Worm (Caenorhabditis elegans) whole organism, L4 larva: ENCODE results near the gene fbxa-199.
A peak's percentile ranks its signal among the peaks of the same experiment; 100 is the strongest.

Experiments used
- D1046.2 ChIP-seq: fragments of 200-800 bp; sonication (Bioruptor generic); IDR thresholded peaks from 2 replicates; pipeline ENCODE4 v1.3.6; 2022; ENCODE audit warnings: missing genetic modification characterization, missing compliant biosample characterization
- F37D6.2 ChIP-seq: sonication (generic microtip); optimal IDR thresholded peaks from 2 replicates; lab custom pipeline; 2016; ENCODE audit warnings: mild to moderate bottlenecking, missing genetic modification characterization, missing compliant biosample characterization
- F44E2.7 ChIP-seq: fragments of 200-800 bp; sonication (Bioruptor generic); IDR thresholded peaks from 2 replicates; pipeline ENCODE4 v2.1.2; 2022; ENCODE audit warnings: missing genetic modification characterization, missing compliant biosample characterization
- Y105C5A.15 ChIP-seq: fragments of 200-800 bp; sonication (Bioruptor generic); IDR thresholded peaks from 2 replicates; pipeline ENCODE4 v1.3.6; 2022; ENCODE audit warnings: missing genetic modification characterization, missing compliant biosample characterization
- aha-1 ChIP-seq: fragments of 150-350 bp; peaks from one replicate; lab custom pipeline; 2014; ENCODE audit warnings: missing biosample characterization, missing genetic modification characterization
- arid-1 ChIP-seq: fragments of 200-800 bp; sonication (Bioruptor generic); conservative IDR thresholded peaks from 2 replicates; pipeline ENCODE4 v1.3.6; 2022; ENCODE audit warnings: missing genetic modification reagents, missing genetic modification characterization, missing compliant biosample characterization
- ceh-28 ChIP-seq: fragments of 150-350 bp; optimal IDR thresholded peaks from 2 replicates; lab custom pipeline; 2014; ENCODE audit warnings: missing biosample characterization, missing genetic modification reagents, missing genetic modification characterization
- ctbp-1 ChIP-seq: fragments of 200-800 bp; sonication (Bioruptor generic); IDR thresholded peaks from 2 replicates; pipeline ENCODE4 v1.3.6; 2022; ENCODE audit warnings: missing genetic modification reagents, missing genetic modification characterization, missing compliant biosample characterization
- daf-16 ChIP-seq, 3 experiments: sonication (generic microtip); optimal IDR thresholded peaks; 2 replicates each; lab custom pipeline; 2016 to 2017; ENCODE audit warnings: missing genetic modification characterization in 3 of 3, missing genetic modification reagents in 3 of 3, mild to moderate bottlenecking in 2 of 3, missing compliant biosample characterization in 2 of 3, missing biosample characterization in 1 of 3, moderate library complexity in 1 of 3
- daf-19 ChIP-seq: fragments of 200-800 bp; sonication (Bioruptor generic); conservative IDR thresholded peaks from 2 replicates; pipeline ENCODE4 v1.3.6; 2022; ENCODE audit warnings: missing genetic modification characterization, missing compliant biosample characterization
- daf-8 ChIP-seq: fragments of 200-800 bp; sonication (Bioruptor generic); IDR thresholded peaks from 2 replicates; pipeline ENCODE4 v1.3.6; 2022; ENCODE audit warnings: missing genetic modification characterization, missing compliant biosample characterization
- dmd-6 ChIP-seq: fragments of 200-800 bp; sonication (Bioruptor generic); IDR thresholded peaks from 2 replicates; pipeline ENCODE4 v1.3.6; 2022; ENCODE audit warnings: missing genetic modification reagents, missing genetic modification characterization, missing compliant biosample characterization
- dmd-8 ChIP-seq: fragments of 200-800 bp; sonication (Bioruptor generic); IDR thresholded peaks from 2 replicates; pipeline ENCODE4 v1.3.6; 2022; ENCODE audit warnings: missing genetic modification characterization, missing compliant biosample characterization
- dmd-9 ChIP-seq: fragments of 200-800 bp; sonication (Bioruptor generic); IDR thresholded peaks from 2 replicates; pipeline ENCODE4 v1.3.6; 2022; ENCODE audit warnings: missing genetic modification reagents, missing genetic modification characterization, missing compliant biosample characterization
- gei-8 ChIP-seq: fragments of 200-800 bp; sonication (Bioruptor generic); optimal IDR thresholded peaks from 2 replicates; lab custom pipeline; 2018; ENCODE audit warnings: mild to moderate bottlenecking, missing genetic modification characterization, missing compliant biosample characterization
- jun-1 ChIP-seq: fragments of 150-350 bp; optimal IDR thresholded peaks from 2 replicates; lab custom pipeline; 2014; ENCODE audit warnings: missing biosample characterization, missing genetic modification reagents, missing genetic modification characterization
- lin-13 ChIP-seq: fragments of 150-350 bp; optimal IDR thresholded peaks from 2 replicates; lab custom pipeline; 2014; ENCODE audit warnings: missing biosample characterization, missing genetic modification reagents, missing genetic modification characterization
- lin-38 ChIP-seq: fragments of 200-800 bp; sonication (Bioruptor generic); IDR thresholded peaks from 2 replicates; pipeline ENCODE4 v1.3.6; 2022; ENCODE audit warnings: missing genetic modification reagents, missing genetic modification characterization, missing compliant biosample characterization
- mdt-29 ChIP-seq: fragments of 200-800 bp; sonication (Bioruptor generic); IDR thresholded peaks from 2 replicates; pipeline ENCODE4 v1.3.6; 2022; ENCODE audit warnings: missing genetic modification reagents, missing genetic modification characterization, missing compliant biosample characterization
- mxl-2 ChIP-seq: fragments of 200-800 bp; sonication (Bioruptor generic); conservative IDR thresholded peaks from 2 replicates; pipeline ENCODE4 v1.3.6; 2022; ENCODE audit warnings: missing genetic modification reagents, missing genetic modification characterization, missing compliant biosample characterization
- mxl-3 ChIP-seq: fragments of 200-800 bp; sonication (Bioruptor generic); optimal IDR thresholded peaks from 2 replicates; lab custom pipeline; 2018; ENCODE audit warnings: mild to moderate bottlenecking, missing genetic modification characterization, missing compliant biosample characterization
- nhr-111 ChIP-seq: fragments of 200-800 bp; sonication (Bioruptor generic); optimal IDR thresholded peaks from 2 replicates; lab custom pipeline; 2018; ENCODE audit warnings: mild to moderate bottlenecking, missing genetic modification characterization, missing compliant biosample characterization
- nhr-42 ChIP-seq: fragments of 200-800 bp; sonication (Bioruptor generic); IDR thresholded peaks from 2 replicates; pipeline ENCODE4 v1.3.6; 2022; ENCODE audit warnings: missing genetic modification characterization, missing compliant biosample characterization
- nhr-48 ChIP-seq: sonication (generic microtip); optimal IDR thresholded peaks from 2 replicates; lab custom pipeline; 2016; ENCODE audit warnings: mild to moderate bottlenecking, missing genetic modification characterization, missing compliant biosample characterization
- nhr-76 ChIP-seq: fragments of 150-350 bp; optimal IDR thresholded peaks from 2 replicates; lab custom pipeline; 2014; ENCODE audit warnings: missing biosample characterization, missing genetic modification characterization
- php-3 ChIP-seq: fragments of 200-800 bp; sonication (Bioruptor generic); IDR thresholded peaks from 2 replicates; pipeline ENCODE4 v1.3.6; 2022; ENCODE audit warnings: missing genetic modification reagents, missing genetic modification characterization, missing compliant biosample characterization
- snpc-1.2 ChIP-seq: fragments of 200-800 bp; sonication (Bioruptor generic); IDR thresholded peaks from 2 replicates; pipeline ENCODE4 v1.3.6; 2022; ENCODE audit warnings: missing genetic modification reagents, missing genetic modification characterization, missing compliant biosample characterization
- unc-130 ChIP-seq: sonication (generic microtip); optimal IDR thresholded peaks from 2 replicates; lab custom pipeline; 2016; ENCODE audit warnings: missing genetic modification reagents, missing genetic modification characterization, missing compliant biosample characterization
- zfp-2 ChIP-seq: sonication (generic microtip); optimal IDR thresholded peaks from 2 replicates; lab custom pipeline; 2016; ENCODE audit warnings: mild to moderate bottlenecking, missing genetic modification characterization, missing compliant biosample characterization
- ztf-11 ChIP-seq: fragments of 150-350 bp; optimal IDR thresholded peaks from 2 replicates; lab custom pipeline; 2014; ENCODE audit warnings: missing biosample characterization, missing genetic modification characterization

fbxa-199 gene

ce11 chrV:15406928-15407327 is 8.3 kb upstream of the fbxa-199 start, which contains the start of gene srh-257:
Gene srh-257, plus strand, starts transcription at chrV:15407228.
- TF ChIP-seq nhr-76 (tag; lab: Kevin White, UChicago) (no peak), gei-8 (GFP tag; lab: Kevin White, UChicago) (no peak), dmd-8 (GFP tag; lab: Robert Waterston, UW) (no peak), nhr-48 (tag; lab: Kevin White, UChicago) (no peak), Y105C5A.15 (GFP tag; lab: Robert Waterston, UW) (no peak)

ce11 chrV:15404859-15405258 is 6.2 kb upstream of the fbxa-199 start, which contains the start of gene srh-258:
Gene srh-258, plus strand, starts transcription at chrV:15405159.
- no peak for TF ChIP-seq unc-130 (GFP tag; lab: Kevin White, UChicago)
- TF ChIP-seq lin-38 (GFP tag; lab: Robert Waterston, UW): no peak
- no peak for TF ChIP-seq mxl-2 (GFP tag; lab: Robert Waterston, UW)
- TF ChIP-seq zfp-2 (tag; lab: Kevin White, UChicago): no peak
- TF ChIP-seq nhr-111: no peak
- TF ChIP-seq lin-13: no peak
- TF ChIP-seq, all 104 proteins: peak for 0

ce11 chrV:15401856-15402314 is 3.3 kb upstream of the fbxa-199 start, which contains the start of gene fbxa-135:
Gene fbxa-135, plus strand, starts transcription at chrV:15402264.
- TF ChIP-seq daf-16 (GFP tag; optimal IDR thresholded peaks at IDR 0.05; lab: Kevin White, UChicago): no peak
- peak; percentile 93 for TF ChIP-seq daf-16 (tag; optimal IDR thresholded peaks at IDR 0.05; lab: Kevin White, UChicago)
- TF ChIP-seq ctbp-1 (GFP tag; lab: Robert Waterston, UW): no peak
- no peak for TF ChIP-seq arid-1 (GFP tag; lab: Robert Waterston, UW)
- no peak for TF ChIP-seq nhr-42 (GFP tag; lab: Robert Waterston, UW)

ce11 chrV:15399691-15400377 is 1.2 kb upstream of the fbxa-199 start, which contains the start of the genes T06E6.15 and sri-7:
Gene T06E6.15, minus strand, starts transcription at chrV:15399791.
Gene sri-7, plus strand, starts transcription at chrV:15400327.
- TF ChIP-seq dmd-6 (GFP tag; lab: Robert Waterston, UW) (no peak), ceh-28 (tag; lab: Kevin White, UChicago) (no peak), unc-130 (GFP tag; lab: Kevin White, UChicago) (no peak), snpc-1.2 (no peak), dmd-9 (GFP tag; lab: Robert Waterston, UW) (no peak), daf-8 (GFP tag; lab: Robert Waterston, UW) (no peak), F37D6.2 (tag; lab: Kevin White, UChicago) (no peak), F44E2.7 (GFP tag; lab: Robert Waterston, UW) (no peak), mdt-29 (GFP tag; lab: Robert Waterston, UW) (no peak), php-3 (GFP tag; lab: Robert Waterston, UW) (no peak), aha-1 (tag; lab: Kevin White, UChicago) (no peak), daf-19 (GFP tag; lab: Robert Waterston, UW) (no peak)
- TF ChIP-seq, all 104 proteins: peak for 0

ce11 chrV:15397139-15397538 is 1.5 kb downstream of the fbxa-199 start:
- TF ChIP-seq nhr-48 (tag; lab: Kevin White, UChicago) (no peak), ztf-11 (tag; lab: Kevin White, UChicago) (no peak), D1046.2 (no peak), jun-1 (tag; lab: Kevin White, UChicago) (no peak), mxl-3 (GFP tag; lab: Kevin White, UChicago) (no peak)
- TF ChIP-seq, all 104 proteins: peak for 0
